Fruit fly (Drosophila melanogaster) Kc167 (cell line): ENCODE data around the gene CG9628.

Experiments
- Sin3A ChIP-seq: fragments of >200 bp; optimal IDR thresholded peaks from 2 replicates; lab custom pipeline; 2018; ENCODE audit warnings: missing external identifiers
- h ChIP-seq: fragments of >200 bp; optimal IDR thresholded peaks from 3 replicates; lab custom pipeline; 2018; ENCODE audit warnings: missing external identifiers
- psq ChIP-seq: fragments of >200 bp; optimal IDR thresholded peaks from 2 replicates; lab custom pipeline; 2017; ENCODE audit warnings: missing external identifiers

dm6 chr3L:14611406-14612335, 10.9 kb upstream of the CG9628 start:
- no peak for TF ChIP-seq Sin3A (lab: Kevin White, UChicago)
- no peak for TF ChIP-seq psq (lab: Kevin White, UChicago)
- TF ChIP-seq h (lab: Kevin White, UChicago): no peak
